Worm (Caenorhabditis elegans): ENCODE measurements around the gene ddn-3.

The ddn-3 gene

ce11 chrV:14311115-14311514 lies at the start of gene ddn-3:
Gene ddn-3 (minus strand): TSS chrV:14311215.
- TF ChIP-seq sem-4 (tag; optimal IDR thresholded peaks at IDR 0.05) (no peak), alr-1 (tag; optimal IDR thresholded peaks at IDR 0.05) (no peak), nhr-25 (tag; optimal IDR thresholded peaks at IDR 0.05) (no peak), nhr-11 (tag; optimal IDR thresholded peaks at IDR 0.05) (no peak), unc-55 (GFP tag; optimal IDR thresholded peaks at IDR 0.05) (no peak), nhr-129 (tag; optimal IDR thresholded peaks at IDR 0.05) (no peak), lsy-2 (tag; optimal IDR thresholded peaks at IDR 0.05) (no peak), C34F6.9 (tag; optimal IDR thresholded peaks at IDR 0.05) (no peak), nhr-23 (tag; optimal IDR thresholded peaks at IDR 0.05) (no peak), nhr-237 (tag; optimal IDR thresholded peaks at IDR 0.05) (no peak), nhr-12 (tag; optimal IDR thresholded peaks at IDR 0.05) (no peak), egl-27 (tag; optimal IDR thresholded peaks at IDR 0.05) (no peak), sma-3 (GFP tag; optimal IDR thresholded peaks at IDR 0.05) (no peak), ceh-82 (tag; optimal IDR thresholded peaks at IDR 0.05) (no peak), ama-1 (optimal IDR thresholded peaks at IDR 0.05) (no peak)

ce11 chrV:14358577-14358976 lies 47.6 kb upstream of the ddn-3 start, which contains the start of gene Y49A3A.4:
Gene Y49A3A.4 (minus strand): TSS chrV:14358890.
- TF ChIP-seq nhr-10 (tag; optimal IDR thresholded peaks at IDR 0.05) (no peak), snpc-4 (tag; optimal IDR thresholded peaks at IDR 0.05) (peak; percentile 89)

- TF ChIP-seq ztf-1 (GFP tag; conservative IDR thresholded peaks at IDR 0.05) (no peak), lsy-2 (tag; optimal IDR thresholded peaks at IDR 0.05) (peak; percentile 81 to 93), blmp-1 (tag; optimal IDR thresholded peaks at IDR 0.05; ENCODE audit: insufficient read depth) (no peak), nhr-6 (tag; optimal IDR thresholded peaks at IDR 0.05) (no peak), nhr-23 (tag; optimal IDR thresholded peaks at IDR 0.05) (no peak), nhr-21 (tag; optimal IDR thresholded peaks at IDR 0.05) (peak; percentile 73), zag-1 (tag; optimal IDR thresholded peaks at IDR 0.05) (no peak), nhr-25 (tag; optimal IDR thresholded peaks at IDR 0.05) (peak; percentile 87), unc-55 (GFP tag; optimal IDR thresholded peaks at IDR 0.05) (peak; percentile 88), sma-3 (GFP tag; optimal IDR thresholded peaks at IDR 0.05) (peak; percentile 80), alr-1 (tag; optimal IDR thresholded peaks at IDR 0.05) (no peak), mbf-1 (tag; optimal IDR thresholded peaks at IDR 0.05) (no peak), lin-13 (GFP tag; optimal IDR thresholded peaks at IDR 0.05) (peak; percentile 81), nhr-10 (tag; optimal IDR thresholded peaks at IDR 0.05) (no peak), mab-5 (tag; optimal IDR thresholded peaks at IDR 0.05) (peak; percentile 60), ceh-82 (tag; optimal IDR thresholded peaks at IDR 0.05) (no peak), ztf-11 (tag; optimal IDR thresholded peaks at IDR 0.05) (no peak), F13H6.1 (tag; optimal IDR thresholded peaks at IDR 0.05) (peak; percentile 80), lin-11 (tag; optimal IDR thresholded peaks at IDR 0.05) (peak; percentile 15), aly-2 (tag; optimal IDR thresholded peaks at IDR 0.05) (no peak), ztf-4 (tag; optimal IDR thresholded peaks at IDR 0.05) (no peak), unc-62 (GFP tag; optimal IDR thresholded peaks at IDR 0.05) (no peak), ceh-16 (tag; optimal IDR thresholded peaks at IDR 0.05) (peak; percentile 32), ZK546.5 (tag; optimal IDR thresholded peaks at IDR 0.05) (no peak), nhr-129 (tag; optimal IDR thresholded peaks at IDR 0.05) (peak; percentile 69), lin-39 (tag; optimal IDR thresholded peaks at IDR 0.05) (no peak), nhr-11 (tag; optimal IDR thresholded peaks at IDR 0.05) (no peak), sma-9 (GFP tag; optimal IDR thresholded peaks at IDR 0.05) (peak; percentile 86), sma-9 (tag; optimal IDR thresholded peaks at IDR 0.05) (no peak), elt-1 (tag; optimal IDR thresholded peaks at IDR 0.05) (no peak), gmeb-1 (tag; optimal IDR thresholded peaks at IDR 0.05) (peak; percentile 98), crh-2 (tag; optimal IDR thresholded peaks at IDR 0.05) (peak; percentile 80), dmd-4 (tag; optimal IDR thresholded peaks at IDR 0.05) (no peak), unc-39 (tag; optimal IDR thresholded peaks at IDR 0.05) (no peak), egl-27 (tag; optimal IDR thresholded peaks at IDR 0.05) (peak; percentile 46), elt-3 (tag; optimal IDR thresholded peaks at IDR 0.05) (no peak), ama-1 (optimal IDR thresholded peaks at IDR 0.05) (peak; percentile 78), mdl-1 (tag; optimal IDR thresholded peaks at IDR 0.05) (peak in 1 of 2 experiments; percentile 26), nhr-77 (tag; optimal IDR thresholded peaks at IDR 0.05) (no peak), skn-1 (tag; optimal IDR thresholded peaks at IDR 0.05) (no peak), nhr-237 (tag; optimal IDR thresholded peaks at IDR 0.05) (no peak), sem-4 (tag; optimal IDR thresholded peaks at IDR 0.05) (peak; percentile 52), Y55F3AM.14 (GFP tag; optimal IDR thresholded peaks at IDR 0.05) (no peak), snpc-4 (tag; optimal IDR thresholded peaks at IDR 0.05) (peak; percentile 82), fos-1 (tag; optimal IDR thresholded peaks at IDR 0.05) (peak; percentile 48), R02D3.7 (tag; optimal IDR thresholded peaks at IDR 0.05) (peak; percentile 49), nhr-12 (tag; optimal IDR thresholded peaks at IDR 0.05) (no peak)
Measured at ce11 chrV:14355738-14356368, 44.8 kb upstream of the ddn-3 start, which contains the start of gene cyn-1. Gene cyn-1 (plus strand): TSS chrV:14356076.

Data from whole organism, L2 larva.